Fruit fly (Drosophila melanogaster) Kc167 (cell line): Measurements from ENCODE around the gene CG44001.

Experiments
- Myc ChIP-seq: fragments of >200 bp; optimal IDR thresholded peaks from 2 replicates; lab custom pipeline; 2017; ENCODE audit warnings: missing external identifiers
- Sin3A ChIP-seq: fragments of >200 bp; optimal IDR thresholded peaks from 2 replicates; lab custom pipeline; 2018; ENCODE audit warnings: missing external identifiers
- h ChIP-seq: fragments of >200 bp; optimal IDR thresholded peaks from 3 replicates; lab custom pipeline; 2018; ENCODE audit warnings: missing external identifiers
- insv ChIP-seq: fragments of >200 bp; optimal IDR thresholded peaks from 3 replicates; lab custom pipeline; 2018; ENCODE audit warnings: missing external identifiers
- psq ChIP-seq: fragments of >200 bp; optimal IDR thresholded peaks from 2 replicates; lab custom pipeline; 2017; ENCODE audit warnings: missing external identifiers
- ttk ChIP-seq: sonication (Bioruptor generic); optimal IDR thresholded peaks from 2 replicates; lab custom pipeline; 2017; ENCODE audit warnings: missing external identifiers

The CG44001 gene

dm6 chr2L:5043043-5043442 is at the start of gene CG44001, which contains the start of the genes CG33995 and CG44000:
CG44001 (plus strand) TSS chr2L:5043270.
CG33995 (plus strand) TSS chr2L:5043270.
CG44000 (plus strand) TSS chr2L:5043270.
- no peak for TF ChIP-seq Sin3A (lab: Kevin White, UChicago)
- no peak for TF ChIP-seq Myc (lab: Kevin White, UChicago)
- no peak for TF ChIP-seq insv (lab: Kevin White, UChicago)
- no peak for TF ChIP-seq psq
- TF ChIP-seq h (lab: Kevin White, UChicago) = no peak
- TF ChIP-seq ttk (lab: Kevin White, UChicago) = no peak

- TF ChIP-seq ttk (lab: Kevin White, UChicago) (no peak), insv (lab: Kevin White, UChicago) (no peak), psq (no peak), Sin3A (lab: Kevin White, UChicago) (no peak), Myc (lab: Kevin White, UChicago) (no peak), h (lab: Kevin White, UChicago) (no peak)
Measured at dm6 chr2L:4995010-4995836, 47.8 kb upstream of the CG44001 start.

DNA sequence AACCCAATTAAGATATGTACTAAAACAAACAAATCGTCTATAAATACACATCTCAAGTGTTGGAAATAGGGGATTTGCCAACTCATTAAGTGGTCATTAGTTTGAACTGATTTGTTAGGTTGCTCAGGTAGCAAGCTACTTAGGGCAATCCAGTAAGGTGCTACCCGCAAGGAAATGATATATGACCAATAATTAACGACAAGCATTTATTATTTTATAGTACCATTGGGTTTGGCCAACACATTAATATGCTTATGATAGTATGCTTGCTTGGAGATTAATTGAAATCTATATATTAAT is 47.3 kb upstream of the CG44001 start:
- no peak for TF ChIP-seq insv (lab: Kevin White, UChicago)
- no peak for TF ChIP-seq psq
- TF ChIP-seq Sin3A (lab: Kevin White, UChicago) = no peak
- TF ChIP-seq Myc (lab: Kevin White, UChicago) = no peak
- no peak for TF ChIP-seq ttk (lab: Kevin White, UChicago)
- no peak for TF ChIP-seq h (lab: Kevin White, UChicago)

dm6 chr2L:4996283-4996922 is 46.7 kb upstream of the CG44001 start:
- TF ChIP-seq h (lab: Kevin White, UChicago) (no peak), psq (no peak), ttk (lab: Kevin White, UChicago) (no peak), Myc (lab: Kevin White, UChicago) (no peak), insv (lab: Kevin White, UChicago) (no peak), Sin3A (lab: Kevin White, UChicago) (no peak)

DNA sequence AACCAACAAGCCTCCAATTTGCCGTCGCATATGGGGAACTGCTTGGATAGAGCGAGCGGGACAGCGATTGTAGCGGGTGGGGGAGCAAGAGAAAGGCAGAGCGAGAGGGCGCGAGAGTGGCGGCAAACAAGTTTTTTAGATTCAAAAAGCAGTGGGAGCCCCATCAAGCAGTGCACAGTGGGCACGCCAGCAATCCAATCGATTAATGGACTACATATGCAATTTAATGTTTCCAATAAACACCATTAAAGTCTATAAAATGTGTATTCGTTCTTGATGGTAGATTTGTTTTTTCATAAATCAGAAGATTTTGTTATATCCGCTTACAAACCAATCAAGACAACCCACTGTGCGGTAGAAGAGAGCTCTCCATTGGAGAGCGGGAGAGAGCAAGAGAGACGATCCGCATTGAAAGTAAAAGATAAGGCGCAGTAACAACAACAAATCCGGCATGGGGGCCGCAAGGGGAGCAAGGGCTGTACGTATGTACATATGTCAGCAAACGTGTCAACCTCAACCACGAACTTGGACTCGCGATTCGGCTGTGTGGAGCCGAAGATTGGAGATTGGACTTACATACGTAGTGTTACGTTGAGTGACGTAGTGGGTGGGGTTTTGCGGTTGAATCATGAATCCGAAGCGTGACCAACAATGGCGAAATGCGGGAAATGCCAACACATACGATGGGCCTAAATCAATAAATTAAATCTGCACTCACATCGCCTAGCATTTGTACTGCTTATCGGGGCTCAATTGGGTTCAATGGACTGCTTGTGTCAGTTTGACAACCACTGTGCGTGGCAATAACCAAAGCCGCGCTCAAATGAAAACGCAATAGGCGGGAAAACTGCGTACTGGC is 45.4 kb upstream of the CG44001 start:
- TF ChIP-seq Sin3A (lab: Kevin White, UChicago) (no peak), Myc (lab: Kevin White, UChicago) (no peak), insv (lab: Kevin White, UChicago) (no peak), h (lab: Kevin White, UChicago) (no peak), psq (no peak), ttk (lab: Kevin White, UChicago) (no peak)

dm6 chr2L:4998260-4998560 is 44.9 kb upstream of the CG44001 start:
- TF ChIP-seq insv (lab: Kevin White, UChicago) = no peak
- TF ChIP-seq Myc (lab: Kevin White, UChicago) = no peak
- no peak for TF ChIP-seq Sin3A (lab: Kevin White, UChicago)
- TF ChIP-seq h (lab: Kevin White, UChicago) = no peak
- no peak for TF ChIP-seq ttk (lab: Kevin White, UChicago)

- TF ChIP-seq insv (lab: Kevin White, UChicago) = no peak
- TF ChIP-seq Sin3A (lab: Kevin White, UChicago) = no peak
- no peak for TF ChIP-seq Myc (lab: Kevin White, UChicago)
- no peak for TF ChIP-seq psq
- TF ChIP-seq h (lab: Kevin White, UChicago) = no peak
- TF ChIP-seq ttk (lab: Kevin White, UChicago) = no peak
Measured at dm6 chr2L:4998571-4999191, 44.4 kb upstream of the CG44001 start.

DNA sequence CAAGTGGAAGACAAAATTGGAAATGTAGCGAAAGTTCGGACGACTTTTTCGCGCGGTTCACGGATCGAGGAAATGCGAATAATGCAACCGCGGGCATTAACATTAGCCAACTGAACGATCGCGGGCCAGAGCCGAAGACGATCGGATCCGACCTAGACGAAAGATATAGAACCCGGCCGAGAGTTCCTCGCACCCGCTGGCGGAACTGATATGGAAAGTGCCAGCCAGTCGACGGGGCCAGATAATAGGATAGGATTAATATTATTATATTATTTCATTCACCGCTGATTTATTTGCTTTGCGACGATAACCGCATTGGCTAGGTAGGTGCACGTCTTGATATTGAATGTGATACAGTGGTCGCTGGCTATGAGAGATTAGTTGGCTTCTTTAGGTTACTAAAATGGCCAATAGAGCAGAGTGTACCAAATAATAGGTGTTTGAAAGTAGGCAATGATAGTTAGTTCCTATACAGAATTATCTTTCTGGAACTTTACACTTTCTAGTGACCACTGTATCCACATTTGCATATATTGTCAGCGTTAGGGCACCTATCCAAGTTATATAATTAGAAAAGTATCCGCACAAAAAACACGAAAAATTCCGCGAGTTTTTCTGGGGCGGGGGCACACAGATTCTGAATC is 43.6 kb upstream of the CG44001 start:
- TF ChIP-seq insv (lab: Kevin White, UChicago) (no peak), Sin3A (lab: Kevin White, UChicago) (no peak), psq (no peak), Myc (lab: Kevin White, UChicago) (no peak), h (lab: Kevin White, UChicago) (no peak), ttk (lab: Kevin White, UChicago) (no peak)

DNA sequence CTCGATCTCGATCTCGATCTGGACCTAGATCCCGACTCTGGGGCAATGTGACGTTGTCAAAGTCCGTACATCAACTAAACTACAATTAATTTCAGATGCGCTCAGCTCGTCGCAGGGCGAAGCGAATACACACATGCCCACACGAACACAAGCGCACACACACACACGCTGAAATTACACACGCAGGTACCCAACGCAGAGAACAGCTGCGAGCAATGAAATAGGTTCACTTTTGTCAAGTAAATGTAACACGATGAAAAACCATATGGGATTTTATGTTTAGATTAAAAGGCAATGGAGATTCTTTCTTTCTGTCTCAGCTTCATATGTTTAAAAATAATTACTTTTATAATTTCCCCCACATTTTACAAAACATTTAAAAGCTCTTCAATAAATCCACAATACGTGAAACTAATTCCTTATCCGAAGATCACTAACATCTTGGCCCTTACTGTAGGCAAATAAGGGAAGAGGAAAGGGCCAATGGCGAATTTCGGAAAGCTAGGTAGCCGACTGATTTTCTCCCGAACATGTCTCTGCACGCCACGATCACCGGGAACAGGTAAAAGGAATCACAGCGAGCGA is 42.7 kb upstream of the CG44001 start:
- TF ChIP-seq h (lab: Kevin White, UChicago) (no peak), Sin3A (lab: Kevin White, UChicago) (no peak), insv (lab: Kevin White, UChicago) (no peak), ttk (lab: Kevin White, UChicago) (no peak), Myc (lab: Kevin White, UChicago) (no peak), psq (no peak)

DNA sequence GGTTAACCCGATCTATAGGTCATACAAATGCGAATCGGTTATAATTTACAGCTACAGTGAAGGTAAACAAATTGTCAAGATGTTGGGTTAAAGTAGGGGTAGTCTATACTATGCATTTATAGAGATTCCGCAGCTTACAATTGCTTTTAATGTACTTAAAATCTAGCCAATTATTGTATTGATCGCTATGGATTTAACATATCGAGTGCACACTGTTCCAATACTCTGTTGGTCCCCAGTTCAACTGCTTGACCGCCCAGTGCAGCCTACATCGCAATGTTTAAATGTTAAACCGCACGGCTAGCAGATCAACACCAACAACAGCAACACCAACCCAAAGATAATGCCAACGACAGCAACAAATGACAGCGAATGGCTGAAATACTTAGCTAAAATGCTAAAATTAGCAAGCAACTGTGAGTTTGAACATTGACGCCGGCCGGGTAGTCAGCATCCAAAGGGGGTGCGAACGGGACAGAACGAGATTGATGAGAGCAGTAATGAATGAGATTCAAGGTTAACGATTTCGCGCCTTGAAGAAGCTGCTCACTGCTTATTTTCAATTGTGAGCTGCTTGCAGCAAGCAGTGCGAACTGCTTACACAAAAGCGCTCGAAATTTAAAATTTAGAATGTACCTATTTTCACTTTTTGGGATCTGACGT is 42.0 kb upstream of the CG44001 start:
- TF ChIP-seq Myc (lab: Kevin White, UChicago) (no peak), Sin3A (lab: Kevin White, UChicago) (no peak), insv (lab: Kevin White, UChicago) (no peak), psq (no peak), h (lab: Kevin White, UChicago) (no peak), ttk (lab: Kevin White, UChicago) (no peak)
